Fruit fly (Drosophila melanogaster) whole organism, embryonic: ENCODE measurements around the gene CG9391.

Experiments
- Abd-B ChIP-seq: fragments of 200-800 bp; sonication (Bioruptor generic); optimal IDR thresholded peaks from 2 replicates; lab custom pipeline; 2018; ENCODE audit warnings: missing biosample characterization, mild to moderate bottlenecking, missing genetic modification characterization, moderate library complexity
- Bteb2 ChIP-seq: fragments of 200-800 bp; sonication (Bioruptor generic); optimal IDR thresholded peaks from 2 replicates; lab custom pipeline; 2016; ENCODE audit warnings: missing biosample characterization, missing genetic modification characterization
- CG10147 ChIP-seq: fragments of 200-800 bp; sonication (Bioruptor generic); optimal IDR thresholded peaks from 2 replicates; lab custom pipeline; 2019; ENCODE audit warnings: missing biosample characterization, mild to moderate bottlenecking, missing genetic modification characterization, moderate library complexity
- CG11695 ChIP-seq: fragments of 200-800 bp; sonication (Bioruptor generic); IDR thresholded peaks from 3 replicates; pipeline ENCODE4 v1.3.6; 2022; ENCODE audit warnings: missing biosample characterization, missing genetic modification characterization
- CG12391 ChIP-seq: fragments of 200-800 bp; sonication (Bioruptor generic); optimal IDR thresholded peaks from 3 replicates; lab custom pipeline; 2018; ENCODE audit warnings: missing biosample characterization, mild to moderate bottlenecking, missing genetic modification characterization, moderate library complexity
- CG12744 ChIP-seq: fragments of 200-800 bp; sonication (Bioruptor generic); optimal IDR thresholded peaks from 2 replicates; lab custom pipeline; 2016; ENCODE audit warnings: missing biosample characterization, missing genetic modification characterization
- CG12769 ChIP-seq: fragments of 200-800 bp; sonication (Bioruptor generic); optimal IDR thresholded peaks from 2 replicates; lab custom pipeline; 2019; ENCODE audit warnings: missing biosample characterization, mild to moderate bottlenecking, missing genetic modification characterization, moderate library complexity
- CG13424 ChIP-seq: fragments of 200-800 bp; sonication (Bioruptor generic); optimal IDR thresholded peaks from 2 replicates; lab custom pipeline; 2019; ENCODE audit warnings: missing biosample characterization, mild to moderate bottlenecking, missing genetic modification characterization, moderate library complexity
- CG1602 ChIP-seq: fragments of 200-800 bp; sonication (Bioruptor generic); optimal IDR thresholded peaks from 3 replicates; lab custom pipeline; 2016; ENCODE audit warnings: missing biosample characterization, missing genetic modification characterization
- CG16813 ChIP-seq: fragments of 200-800 bp; sonication (Bioruptor generic); IDR thresholded peaks from 3 replicates; pipeline ENCODE4 v1.3.6; 2022; ENCODE audit warnings: missing biosample characterization, missing genetic modification characterization; ENCODE audit not compliant: partially characterized antibody
- CG17361 ChIP-seq: fragments of 200-800 bp; sonication (Bioruptor generic); IDR thresholded peaks from 3 replicates; pipeline ENCODE4 v1.3.6; 2022; ENCODE audit warnings: missing biosample characterization, missing genetic modification characterization
- CG18011 ChIP-seq: fragments of 200-800 bp; sonication (Bioruptor generic); optimal IDR thresholded peaks from 2 replicates; lab custom pipeline; 2017; ENCODE audit warnings: missing biosample characterization, missing genetic modification characterization, mild to moderate bottlenecking, moderate library complexity, missing genotype
- CG2129 ChIP-seq: fragments of 200-800 bp; sonication (Bioruptor generic); IDR thresholded peaks from 2 replicates; pipeline ENCODE4 v1.3.6; 2022; ENCODE audit warnings: missing biosample characterization, missing genetic modification characterization; ENCODE audit not compliant: partially characterized antibody
- CG2199 ChIP-seq: fragments of 200-800 bp; sonication (Bioruptor generic); IDR thresholded peaks from 3 replicates; pipeline ENCODE4 v1.3.6; 2022; ENCODE audit warnings: missing biosample characterization, missing genetic modification characterization
- CG30431 ChIP-seq: fragments of 200-800 bp; sonication (Bioruptor generic); optimal IDR thresholded peaks from 2 replicates; lab custom pipeline; 2017; ENCODE audit warnings: missing biosample characterization, missing genetic modification characterization
- CG4360 ChIP-seq: fragments of 200-800 bp; sonication (Bioruptor generic); IDR thresholded peaks from 2 replicates; pipeline ENCODE4 v1.3.6; 2022; ENCODE audit warnings: missing biosample characterization, missing genetic modification characterization
- CG6254 ChIP-seq: fragments of 200-800 bp; sonication (Bioruptor generic); optimal IDR thresholded peaks from 3 replicates; lab custom pipeline; 2017; ENCODE audit warnings: mild to moderate bottlenecking, missing biosample characterization, missing genetic modification reagents, missing genetic modification characterization
- CG6654 ChIP-seq: fragments of 200-800 bp; sonication (Bioruptor generic); optimal IDR thresholded peaks from 2 replicates; lab custom pipeline; 2017; ENCODE audit warnings: missing biosample characterization, mild to moderate bottlenecking, missing genetic modification characterization
- CG6683 ChIP-seq: fragments of 200-800 bp; sonication (Bioruptor generic); optimal IDR thresholded peaks from 2 replicates; lab custom pipeline; 2017; ENCODE audit warnings: missing biosample characterization, mild to moderate bottlenecking, missing genetic modification characterization, missing genetic modification reagents
- CG7745 ChIP-seq: fragments of 200-800 bp; sonication (Bioruptor generic); optimal IDR thresholded peaks from 2 replicates; lab custom pipeline; 2018; ENCODE audit warnings: missing biosample characterization, mild to moderate bottlenecking, missing genetic modification characterization, moderate library complexity
- CG7928 ChIP-seq: fragments of 200-800 bp; sonication (Bioruptor generic); optimal IDR thresholded peaks from 2 replicates; lab custom pipeline; 2017; ENCODE audit warnings: missing biosample characterization, mild to moderate bottlenecking, missing genetic modification characterization
- CG9727 ChIP-seq: fragments of 200-800 bp; sonication (Bioruptor generic); optimal IDR thresholded peaks from 3 replicates; lab custom pipeline; 2017; ENCODE audit warnings: missing biosample characterization, mild to moderate bottlenecking, missing genetic modification characterization
- Dad ChIP-seq: fragments of 200-800 bp; sonication (Bioruptor generic); optimal IDR thresholded peaks from 3 replicates; lab custom pipeline; 2016; ENCODE audit warnings: missing biosample characterization, missing genetic modification characterization
- Hr51 ChIP-seq, 2 experiments: fragments of 200-800 bp; sonication (Bioruptor generic); optimal IDR thresholded peaks; 2 replicates in 1 of 2; 3 replicates in 1 of 2; lab custom pipeline; 2016 to 2018; ENCODE audit warnings: missing biosample characterization in 2 of 2, missing genetic modification characterization in 2 of 2, mild to moderate bottlenecking in 1 of 2, moderate library complexity in 1 of 2
- MESR4 ChIP-seq: fragments of 200-800 bp; sonication (Bioruptor generic); optimal IDR thresholded peaks from 2 replicates; lab custom pipeline; 2018; ENCODE audit warnings: missing biosample characterization, mild to moderate bottlenecking, missing genetic modification characterization, moderate library complexity
- Opbp ChIP-seq: fragments of 200-800 bp; sonication (Bioruptor generic); IDR thresholded peaks from 3 replicates; pipeline ENCODE4 v1.3.6; 2022; ENCODE audit warnings: missing biosample characterization, missing genetic modification characterization; ENCODE audit not compliant: partially characterized antibody
- Pdp1 ChIP-seq, 2 experiments: fragments of 200-800 bp; sonication (Bioruptor generic); optimal IDR thresholded peaks; 3 replicates each; lab custom pipeline; 2016; ENCODE audit warnings: missing biosample characterization in 2 of 2, missing genetic modification characterization in 2 of 2, mild to moderate bottlenecking in 1 of 2, moderate library complexity in 1 of 2
- Sry-β ChIP-seq: fragments of 200-800 bp; sonication (Bioruptor generic); optimal IDR thresholded peaks from 2 replicates; lab custom pipeline; 2018; ENCODE audit warnings: missing biosample characterization, mild to moderate bottlenecking, missing genetic modification characterization, moderate library complexity
- ato ChIP-seq: fragments of 200-800 bp; sonication (Bioruptor generic); IDR thresholded peaks from 2 replicates; pipeline ENCODE4 v1.3.6; 2022; ENCODE audit warnings: missing biosample characterization, missing genetic modification characterization; ENCODE audit not compliant: partially characterized antibody
- bbx ChIP-seq: fragments of 200-800 bp; sonication (Bioruptor generic); IDR thresholded peaks from 2 replicates; pipeline ENCODE4 v1.3.6; 2022; ENCODE audit warnings: missing biosample characterization, missing genetic modification characterization; ENCODE audit not compliant: partially characterized antibody
- cg ChIP-seq: fragments of 200-800 bp; sonication (Bioruptor generic); optimal IDR thresholded peaks from 3 replicates; lab custom pipeline; 2019; ENCODE audit warnings: missing biosample characterization, mild to moderate bottlenecking, missing genetic modification characterization, moderate library complexity
- da ChIP-seq: fragments of 200-800 bp; sonication (Bioruptor generic); optimal IDR thresholded peaks from 2 replicates; lab custom pipeline; 2016; ENCODE audit warnings: missing biosample characterization, missing genetic modification characterization
- exex ChIP-seq: fragments of 200-800 bp; sonication (Bioruptor generic); optimal IDR thresholded peaks from 4 replicates; lab custom pipeline; 2018; ENCODE audit warnings: missing biosample characterization, mild to moderate bottlenecking, missing genetic modification characterization, moderate library complexity
- hb ChIP-seq: fragments of 200-800 bp; sonication (Bioruptor generic); IDR thresholded peaks from 3 replicates; pipeline ENCODE4 v1.3.6; 2022; ENCODE audit warnings: missing biosample characterization, missing genetic modification characterization; ENCODE audit not compliant: partially characterized antibody
- inv ChIP-seq: fragments of 200-800 bp; sonication (Bioruptor generic); IDR thresholded peaks from 2 replicates; pipeline ENCODE4 v1.3.6; 2022; ENCODE audit warnings: missing biosample characterization, missing genetic modification characterization; ENCODE audit not compliant: partially characterized antibody
- lab ChIP-seq: fragments of 200-800 bp; sonication (Bioruptor generic); optimal IDR thresholded peaks from 3 replicates; lab custom pipeline; 2017; ENCODE audit warnings: missing biosample characterization, missing genetic modification characterization, mild to moderate bottlenecking, moderate library complexity, missing genetic modification reagents
- nerfin-2 ChIP-seq: fragments of 200-800 bp; sonication (Bioruptor generic); IDR thresholded peaks from 2 replicates; pipeline ENCODE4 v1.3.6; 2022; ENCODE audit warnings: missing biosample characterization, missing genetic modification characterization; ENCODE audit not compliant: partially characterized antibody
- pan ChIP-seq, 4 experiments: fragments of >200 bp in 3 of 4; fragments of 200-800 bp in 1 of 4; sonication (Bioruptor generic) in 1 of 4; optimal IDR thresholded peaks in 3 of 4; IDR thresholded peaks in 1 of 4; 2 replicates each; pipeline versions ENCODE4 v1.3.6 to Lab custom; 2017 to 2022; ENCODE audit warnings: missing biosample characterization in 2 of 4, missing genetic modification characterization in 2 of 4, mixed read lengths in 1 of 4
- pfk ChIP-seq: fragments of 200-800 bp; sonication (Bioruptor generic); optimal IDR thresholded peaks from 2 replicates; lab custom pipeline; 2018; ENCODE audit warnings: missing biosample characterization, mild to moderate bottlenecking, missing genetic modification characterization, moderate library complexity
- phol ChIP-seq: fragments of 200-800 bp; sonication (Bioruptor generic); optimal IDR thresholded peaks from 3 replicates; lab custom pipeline; 2018; ENCODE audit warnings: missing biosample characterization, mild to moderate bottlenecking, missing genetic modification characterization, moderate library complexity
- sens-2 ChIP-seq: fragments of 200-800 bp; sonication (Bioruptor generic); IDR thresholded peaks from 2 replicates; pipeline ENCODE4 v1.3.6; 2022; ENCODE audit warnings: missing biosample characterization, missing genetic modification characterization
- toy ChIP-seq: fragments of 200-800 bp; sonication (Bioruptor generic); IDR thresholded peaks from 2 replicates; pipeline ENCODE4 v1.3.6; 2022; ENCODE audit warnings: missing biosample characterization, missing genetic modification characterization
- wdn ChIP-seq: fragments of 200-800 bp; sonication (Bioruptor generic); IDR thresholded peaks from 2 replicates; pipeline ENCODE4 v1.3.6; 2022; ENCODE audit warnings: missing biosample characterization, missing genetic modification characterization
- zf30C ChIP-seq: fragments of 200-800 bp; sonication (Bioruptor generic); optimal IDR thresholded peaks from 3 replicates; lab custom pipeline; 2018; ENCODE audit warnings: missing biosample characterization, mild to moderate bottlenecking, missing genetic modification characterization
- zfh1 ChIP-seq: fragments of 200-800 bp; sonication (Bioruptor generic); IDR thresholded peaks from 3 replicates; pipeline ENCODE4 v1.3.6; 2022; ENCODE audit warnings: missing biosample characterization, missing genetic modification characterization

The CG9391 gene

dm6 chr3L:21317416-21318259 lies 49.5 kb upstream of the CG9391 start, which contains the start of gene Pc (continued):
- peak; percentile 82; the same call in 2 of the 3 replicates for TF ChIP-seq hb (GFP tag; lab: Robert Waterston, UW)
- peak; percentile 83 for TF ChIP-seq inv (GFP tag; lab: Robert Waterston, UW)
- no peak for TF ChIP-seq toy (GFP tag; lab: Robert Waterston, UW)
- TF ChIP-seq CG1602 (GFP tag; lab: Kevin White, UChicago): no peak
- peak; percentile 93 for TF ChIP-seq cg (GFP tag; lab: Kevin White, UChicago)
- no peak for TF ChIP-seq CG11695
- peak; percentile 60 for TF ChIP-seq CG2129
- no peak for TF ChIP-seq CG4360 (GFP tag; lab: Robert Waterston, UW)
- no peak for TF ChIP-seq zfh1 (GFP tag; lab: Robert Waterston, UW)
- no peak for TF ChIP-seq Bteb2
- peak; percentile 1 for TF ChIP-seq Dad
- TF ChIP-seq bbx (GFP tag; lab: Robert Waterston, UW): peak; percentile 88
- TF ChIP-seq wdn (GFP tag; lab: Robert Waterston, UW): peak; percentile 26; the same call in 1 of the 2 replicates
- peak; percentile 86 for TF ChIP-seq Opbp

- peak; percentile 98 for TF ChIP-seq CG2199 (GFP tag; lab: Robert Waterston, UW)
- peak; percentile 98 for TF ChIP-seq exex (tag; lab: Kevin White, UChicago)
- peak; percentile 99 for TF ChIP-seq CG6683 (GFP tag; lab: Kevin White, UChicago)
- peak; percentile 98 for TF ChIP-seq CG6254 (GFP tag; lab: Kevin White, UChicago)
- TF ChIP-seq CG18011: peak; percentile 93
- TF ChIP-seq Sry-β (GFP tag; lab: Kevin White, UChicago): peak; percentile 81
- TF ChIP-seq sens-2 (GFP tag; lab: Robert Waterston, UW): peak; percentile 99
- peak; percentile 100 for TF ChIP-seq CG12769 (tag; lab: Kevin White, UChicago)
- peak; percentile 87 for TF ChIP-seq CG7928
- no peak for TF ChIP-seq ato
- peak; percentile 98 for TF ChIP-seq Pdp1 (GFP tag; optimal IDR thresholded peaks at IDR 0.05; lab: Kevin White, UChicago)
- no peak for TF ChIP-seq hb (GFP tag; lab: Robert Waterston, UW)
- peak; percentile 100 for TF ChIP-seq CG12391 (tag; lab: Kevin White, UChicago)
- peak; percentile 88 for TF ChIP-seq pfk (GFP tag; lab: Kevin White, UChicago)
- TF ChIP-seq CG12744 (GFP tag; lab: Kevin White, UChicago): peak; percentile 99
- TF ChIP-seq CG17361: peak; percentile 99
- no peak for TF ChIP-seq nerfin-2 (GFP tag; lab: Robert Waterston, UW)
- peak; percentile 100 for TF ChIP-seq CG10147 (GFP tag; lab: Kevin White, UChicago)
- TF ChIP-seq zf30C (GFP tag; lab: Kevin White, UChicago): peak; percentile 79
- peak; percentile 100 for TF ChIP-seq CG13424 (tag; lab: Kevin White, UChicago)
- TF ChIP-seq da (GFP tag; lab: Kevin White, UChicago): peak; percentile 98
- TF ChIP-seq lab (GFP tag; lab: Kevin White, UChicago): peak; percentile 100
- TF ChIP-seq CG30431: peak; percentile 94
- TF ChIP-seq CG7745 (tag; lab: Kevin White, UChicago): peak; percentile 97
- peak; percentile 94 for TF ChIP-seq CG6654
- TF ChIP-seq phol (tag; lab: Kevin White, UChicago): peak; percentile 99
- TF ChIP-seq pan (optimal IDR thresholded peaks at IDR 0.05; lab: Kevin White, UChicago): no peak
- peak in 1 of 2 experiments; percentile 99 for TF ChIP-seq pan (GFP tag; optimal IDR thresholded peaks at IDR 0.05 in 1 of 2, IDR thresholded peaks at IDR 0.05 in 1 of 2)
- peak; percentile 100 for TF ChIP-seq CG9727
- TF ChIP-seq MESR4 (GFP tag; lab: Kevin White, UChicago): peak; percentile 95
- TF ChIP-seq Abd-B (GFP tag; lab: Kevin White, UChicago): peak; percentile 96
- TF ChIP-seq Hr51 (GFP tag; optimal IDR thresholded peaks at IDR 0.05; lab: Kevin White, UChicago): peak; percentile 97 to 100
- TF ChIP-seq CG16813 (GFP tag; lab: Robert Waterston, UW): peak; percentile 10; the same call in 1 of the 3 replicates
Observed at dm6 chr3L:21304400-21304799, 36.3 kb upstream of the CG9391 start, which contains the start of the genes CG11309 and CG7632. Gene CG11309, minus strand, starts transcription at chr3L:21304658. Gene CG7632, plus strand, starts transcription at chr3L:21304697.
